Fruit fly (Drosophila melanogaster): ENCODE data around the gene ouib.

ouib gene

dm6 chr3R:8715851-8716550 lies 9.3 kb upstream of the ouib start, which contains the start of gene TMEM216:
Gene TMEM216, plus strand, starts transcription at chr3R:8716243.
- TF ChIP-seq CG17912 (GFP tag; optimal IDR thresholded peaks at IDR 0.05) = no peak
- no peak for TF ChIP-seq sqz (GFP tag; optimal IDR thresholded peaks at IDR 0.05)
- peak; percentile 10 for TF ChIP-seq nmo (GFP tag; optimal IDR thresholded peaks at IDR 0.05)
- TF ChIP-seq Ets97D (GFP tag; optimal IDR thresholded peaks at IDR 0.05) = peak; percentile 77
- TF ChIP-seq chn (GFP tag; optimal IDR thresholded peaks at IDR 0.05) = no peak
- TF ChIP-seq slp2 (GFP tag; optimal IDR thresholded peaks at IDR 0.05) = no peak
- TF ChIP-seq lbe (GFP tag; optimal IDR thresholded peaks at IDR 0.05) = peak; percentile 11
- TF ChIP-seq CG10565 (GFP tag; optimal IDR thresholded peaks at IDR 0.05) = no peak
- TF ChIP-seq CG12942 (GFP tag; optimal IDR thresholded peaks at IDR 0.05) = no peak
- TF ChIP-seq fd3F (GFP tag; optimal IDR thresholded peaks at IDR 0.05) = no peak
- no peak for TF ChIP-seq CG3281 (GFP tag; optimal IDR thresholded peaks at IDR 0.05)
- peak; percentile 85; the same call in 2 of the 3 replicates for TF ChIP-seq CG11560 (tag; IDR thresholded peaks at IDR 0.05)
- peak; percentile 21 for TF ChIP-seq Hr3 (GFP tag; optimal IDR thresholded peaks at IDR 0.05)
- TF ChIP-seq Med (GFP tag) = peak; percentile 76
- no peak for TF ChIP-seq grau (tag; optimal IDR thresholded peaks at IDR 0.05)
- TF ChIP-seq Abd-B (GFP tag; optimal IDR thresholded peaks at IDR 0.05) = no peak
- peak; percentile 97 for TF ChIP-seq CG4360 (GFP tag; IDR thresholded peaks at IDR 0.05)
- TF ChIP-seq CG11398 (GFP tag; optimal IDR thresholded peaks at IDR 0.05) = no peak
- TF ChIP-seq H15 (GFP tag; IDR thresholded peaks at IDR 0.05) = no peak
- TF ChIP-seq CG2116 (GFP tag; optimal IDR thresholded peaks at IDR 0.05) = peak; percentile 80
- peak; percentile 51 for TF ChIP-seq CG1603 (tag; optimal IDR thresholded peaks at IDR 0.05)
- TF ChIP-seq lab (GFP tag; optimal IDR thresholded peaks at IDR 0.05) = no peak
- TF ChIP-seq CG12659 (GFP tag; optimal IDR thresholded peaks at IDR 0.05) = peak; percentile 80
- no peak for TF ChIP-seq fu2 (GFP tag; optimal IDR thresholded peaks at IDR 0.05)
- peak; percentile 76 for TF ChIP-seq dm (GFP tag; optimal IDR thresholded peaks at IDR 0.05)
- TF ChIP-seq CG18764 (GFP tag; optimal IDR thresholded peaks at IDR 0.05) = no peak
- no peak for TF ChIP-seq toy (GFP tag; IDR thresholded peaks at IDR 0.05)
- TF ChIP-seq nerfin-1 (tag; optimal IDR thresholded peaks at IDR 0.05) = no peak
- TF ChIP-seq CG18011 (GFP tag; optimal IDR thresholded peaks at IDR 0.05) = no peak
- TF ChIP-seq CG30403 (GFP tag; optimal IDR thresholded peaks at IDR 0.05) = no peak
- TF ChIP-seq Dll (GFP tag; IDR thresholded peaks at IDR 0.05; ENCODE audit: partially characterized antibody) = peak; percentile 71; the same call in 3 of the 4 replicates
- peak; percentile 10 for TF ChIP-seq CG7271 (tag; optimal IDR thresholded peaks at IDR 0.05)
- no peak for TF ChIP-seq fru (optimal IDR thresholded peaks at IDR 0.05)
- TF ChIP-seq trem (tag; optimal IDR thresholded peaks at IDR 0.05) = peak; percentile 65
- no peak for TF ChIP-seq ttk (GFP tag; IDR thresholded peaks at IDR 0.05)
- peak; percentile 52 for TF ChIP-seq Max (GFP tag; optimal IDR thresholded peaks at IDR 0.05)
- TF ChIP-seq cad (GFP tag; optimal IDR thresholded peaks at IDR 0.05) = no peak
- no peak for TF ChIP-seq Xbp1 (GFP tag; optimal IDR thresholded peaks at IDR 0.05)
- TF ChIP-seq CG17359 (tag; optimal IDR thresholded peaks at IDR 0.05) = no peak
- TF ChIP-seq Scr (GFP tag; IDR thresholded peaks at IDR 0.05; ENCODE audit: partially characterized antibody) = peak; percentile 54; the same call in 1 of the 2 replicates
- peak; percentile 84; the same call in 1 of the 4 replicates for TF ChIP-seq chinmo (GFP tag; IDR thresholded peaks at IDR 0.05; ENCODE audit: partially characterized antibody)
- peak; percentile 73 for TF ChIP-seq CG13287 (GFP tag; IDR thresholded peaks at IDR 0.05; ENCODE audit: partially characterized antibody)
- no peak for TF ChIP-seq CG33557 (GFP tag; optimal IDR thresholded peaks at IDR 0.05)
- TF ChIP-seq corto (GFP tag; optimal IDR thresholded peaks at IDR 0.05) = no peak
- peak; percentile 33 for TF ChIP-seq CG12769 (tag; optimal IDR thresholded peaks at IDR 0.05)
- no peak for TF ChIP-seq CG7745 (tag; optimal IDR thresholded peaks at IDR 0.05)
- no peak for TF ChIP-seq NFAT (GFP tag; IDR thresholded peaks at IDR 0.05)
- peak; percentile 46 for TF ChIP-seq CG4617 (GFP tag; optimal IDR thresholded peaks at IDR 0.05; ENCODE audit: borderline replicate concordance)
- TF ChIP-seq sr (GFP tag; IDR thresholded peaks at IDR 0.05) = no peak
